Worm (Caenorhabditis elegans) whole organism, L4 larva: ENCODE results near the gene Y2H9A.6.
A peak's percentile ranks its signal among the peaks of the same experiment; 100 is the strongest.

Experiments used
- F10B5.3 ChIP-seq: sonication (generic microtip); optimal IDR thresholded peaks from 2 replicates; lab custom pipeline; 2016; ENCODE audit warnings: mild to moderate bottlenecking, missing genetic modification characterization, missing compliant biosample characterization
- F37D6.2 ChIP-seq: sonication (generic microtip); optimal IDR thresholded peaks from 2 replicates; lab custom pipeline; 2016; ENCODE audit warnings: mild to moderate bottlenecking, missing genetic modification characterization, missing compliant biosample characterization
- F49E8.2 ChIP-seq: sonication (generic microtip); optimal IDR thresholded peaks from 2 replicates; lab custom pipeline; 2016; ENCODE audit warnings: missing compliant biosample characterization, mild to moderate bottlenecking, missing genetic modification characterization, borderline replicate concordance
- T20F7.1 ChIP-seq: fragments of 200-800 bp; sonication (Bioruptor generic); optimal IDR thresholded peaks from 2 replicates; lab custom pipeline; 2018; ENCODE audit warnings: mild to moderate bottlenecking, missing genetic modification characterization, missing compliant biosample characterization
- Y105C5A.15 ChIP-seq: fragments of 200-800 bp; sonication (Bioruptor generic); IDR thresholded peaks from 2 replicates; pipeline ENCODE4 v1.3.6; 2022; ENCODE audit warnings: missing genetic modification characterization, missing compliant biosample characterization
- Y48G9A.11 ChIP-seq: fragments of 200-800 bp; sonication (Bioruptor generic); IDR thresholded peaks from 2 replicates; pipeline ENCODE4 v1.3.6; 2022; ENCODE audit warnings: missing genetic modification reagents, missing genetic modification characterization, missing compliant biosample characterization
- ZK337.2 ChIP-seq: fragments of 200-800 bp; sonication (Bioruptor generic); IDR thresholded peaks from 2 replicates; pipeline ENCODE4 v1.3.6; 2022; ENCODE audit warnings: missing genetic modification reagents, missing genetic modification characterization, missing compliant biosample characterization
- aha-1 ChIP-seq: fragments of 150-350 bp; peaks from one replicate; lab custom pipeline; 2014; ENCODE audit warnings: missing biosample characterization, missing genetic modification characterization
- attf-4 ChIP-seq: sonication (generic microtip); optimal IDR thresholded peaks from 3 replicates; lab custom pipeline; 2017; ENCODE audit warnings: missing biosample characterization, missing genetic modification characterization
- cey-2 ChIP-seq: sonication (generic microtip); optimal IDR thresholded peaks from 3 replicates; lab custom pipeline; 2017; ENCODE audit warnings: missing genetic modification characterization, mild to moderate bottlenecking, missing compliant biosample characterization, antibody characterized with exemption, borderline replicate concordance; ENCODE audit not compliant: insufficient read depth
- daf-12 ChIP-seq: fragments of 150-350 bp; optimal IDR thresholded peaks from 2 replicates; lab custom pipeline; 2014; ENCODE audit warnings: missing biosample characterization, missing genetic modification reagents, missing genetic modification characterization
- dmd-8 ChIP-seq: fragments of 200-800 bp; sonication (Bioruptor generic); IDR thresholded peaks from 2 replicates; pipeline ENCODE4 v1.3.6; 2022; ENCODE audit warnings: missing genetic modification characterization, missing compliant biosample characterization
- dpl-1 ChIP-seq: fragments of 150-350 bp; optimal IDR thresholded peaks from 2 replicates; lab custom pipeline; 2014; ENCODE audit warnings: missing biosample characterization, missing genetic modification reagents, missing genetic modification characterization
- duxl-1 ChIP-seq: sonication (generic microtip); optimal IDR thresholded peaks from 2 replicates; lab custom pipeline; 2016; ENCODE audit warnings: mild to moderate bottlenecking, missing genetic modification characterization, moderate library complexity, missing compliant biosample characterization; ENCODE audit not compliant: poor library complexity
- dve-1 ChIP-seq: sonication (generic microtip); optimal IDR thresholded peaks from 2 replicates; lab custom pipeline; 2017; ENCODE audit warnings: antibody characterized with exemption, mild to moderate bottlenecking, missing genetic modification characterization, missing compliant biosample characterization; ENCODE audit not compliant: insufficient read depth
- egl-27 ChIP-seq: sonication (generic microtip); optimal IDR thresholded peaks from 3 replicates; lab custom pipeline; 2017; ENCODE audit warnings: missing biosample characterization, missing genetic modification reagents, missing genetic modification characterization
- fkh-10 ChIP-seq: fragments of 150-350 bp; optimal IDR thresholded peaks from 2 replicates; lab custom pipeline; 2014; ENCODE audit warnings: missing biosample characterization, missing genetic modification reagents, missing genetic modification characterization
- hif-1 ChIP-seq, 2 experiments: sonication (generic microtip); optimal IDR thresholded peaks; 2 replicates each; lab custom pipeline; 2016 to 2017; ENCODE audit warnings: missing compliant biosample characterization in 2 of 2, missing genetic modification characterization in 2 of 2, missing genetic modification reagents in 2 of 2, missing genotype in 2 of 2, mild to moderate bottlenecking in 1 of 2
- hlh-11 ChIP-seq: fragments of 200-800 bp; sonication (Bioruptor generic); optimal IDR thresholded peaks from 2 replicates; lab custom pipeline; 2018; ENCODE audit warnings: mild to moderate bottlenecking, missing genetic modification characterization, missing compliant biosample characterization
- hlh-30 ChIP-seq: sonication (generic microtip); optimal IDR thresholded peaks from 2 replicates; lab custom pipeline; 2017; ENCODE audit warnings: antibody characterized with exemption, mild to moderate bottlenecking, missing genetic modification characterization, missing compliant biosample characterization; ENCODE audit not compliant: insufficient read depth
- lin-1 ChIP-seq: fragments of 200-800 bp; sonication (Bioruptor generic); IDR thresholded peaks from 2 replicates; pipeline ENCODE4 v1.3.6; 2022; ENCODE audit warnings: missing genetic modification reagents, missing genetic modification characterization, missing compliant biosample characterization
- lin-38 ChIP-seq: fragments of 200-800 bp; sonication (Bioruptor generic); IDR thresholded peaks from 2 replicates; pipeline ENCODE4 v1.3.6; 2022; ENCODE audit warnings: missing genetic modification reagents, missing genetic modification characterization, missing compliant biosample characterization
- lsy-2 ChIP-seq, 2 experiments: fragments of 150-350 bp in 1 of 2; sonication (generic microtip) in 1 of 2; optimal IDR thresholded peaks; 2 replicates each; lab custom pipeline; 2014 to 2017; ENCODE audit warnings: missing biosample characterization in 2 of 2, missing genetic modification characterization in 2 of 2
- mdl-1 ChIP-seq, 2 experiments: fragments of 150-350 bp in 1 of 2; sonication (generic microtip) in 1 of 2; optimal IDR thresholded peaks; 2 replicates each; lab custom pipeline; 2014 to 2017; ENCODE audit warnings: missing biosample characterization in 2 of 2, missing genetic modification characterization in 2 of 2
- mes-2 ChIP-seq: sonication (generic microtip); optimal IDR thresholded peaks from 2 replicates; lab custom pipeline; 2016; ENCODE audit warnings: missing genotype, mild to moderate bottlenecking, missing genetic modification characterization, missing compliant biosample characterization; ENCODE audit not compliant: poor library complexity, severe bottlenecking
- mxl-3 ChIP-seq: fragments of 200-800 bp; sonication (Bioruptor generic); optimal IDR thresholded peaks from 2 replicates; lab custom pipeline; 2018; ENCODE audit warnings: mild to moderate bottlenecking, missing genetic modification characterization, missing compliant biosample characterization
- nhr-10 ChIP-seq: fragments of 150-350 bp; optimal IDR thresholded peaks from 2 replicates; lab custom pipeline; 2014; ENCODE audit warnings: missing biosample characterization, missing genetic modification characterization
- nhr-111 ChIP-seq: fragments of 200-800 bp; sonication (Bioruptor generic); optimal IDR thresholded peaks from 2 replicates; lab custom pipeline; 2018; ENCODE audit warnings: mild to moderate bottlenecking, missing genetic modification characterization, missing compliant biosample characterization
- nhr-25 ChIP-seq: sonication (generic microtip); optimal IDR thresholded peaks from 2 replicates; lab custom pipeline; 2017; ENCODE audit warnings: missing genetic modification characterization, mild to moderate bottlenecking, missing compliant biosample characterization, antibody characterized with exemption, moderate library complexity, borderline replicate concordance; ENCODE audit not compliant: insufficient read depth
- nhr-28 ChIP-seq: fragments of 150-350 bp; optimal IDR thresholded peaks from 2 replicates; lab custom pipeline; 2014; ENCODE audit warnings: missing biosample characterization, missing genetic modification characterization
- nhr-42 ChIP-seq: fragments of 200-800 bp; sonication (Bioruptor generic); IDR thresholded peaks from 2 replicates; pipeline ENCODE4 v1.3.6; 2022; ENCODE audit warnings: missing genetic modification characterization, missing compliant biosample characterization
- pqm-1 ChIP-seq: sonication (generic microtip); optimal IDR thresholded peaks from 2 replicates; lab custom pipeline; 2017; ENCODE audit warnings: missing biosample characterization, missing genetic modification characterization
- rbr-2 ChIP-seq: sonication (generic microtip); optimal IDR thresholded peaks from 2 replicates; lab custom pipeline; 2016; ENCODE audit warnings: missing genotype, missing genetic modification characterization, missing compliant biosample characterization
- saeg-2 ChIP-seq: fragments of 200-800 bp; sonication (Bioruptor generic); IDR thresholded peaks from 2 replicates; pipeline ENCODE4 v1.3.6; 2022; ENCODE audit warnings: missing genetic modification reagents, missing genetic modification characterization, missing compliant biosample characterization
- sdz-12 ChIP-seq: fragments of 200-800 bp; sonication (Bioruptor generic); optimal IDR thresholded peaks from 2 replicates; lab custom pipeline; 2018; ENCODE audit warnings: mild to moderate bottlenecking, missing genetic modification characterization, missing compliant biosample characterization
- snpc-4 ChIP-seq: fragments of 150-350 bp; optimal IDR thresholded peaks from 2 replicates; lab custom pipeline; 2014; ENCODE audit warnings: missing biosample characterization, missing genetic modification characterization
- unc-130 ChIP-seq: sonication (generic microtip); optimal IDR thresholded peaks from 2 replicates; lab custom pipeline; 2016; ENCODE audit warnings: missing genetic modification reagents, missing genetic modification characterization, missing compliant biosample characterization
- zag-1 ChIP-seq: fragments of 150-350 bp; optimal IDR thresholded peaks from 2 replicates; lab custom pipeline; 2014; ENCODE audit warnings: missing biosample characterization, missing genetic modification characterization
- zip-2 ChIP-seq: fragments of 150-350 bp; optimal IDR thresholded peaks from 2 replicates; lab custom pipeline; 2014; ENCODE audit warnings: missing biosample characterization, missing genetic modification characterization

Y2H9A.6 gene

ce11 chrV:13406032-13406431, 37.6 kb upstream of the Y2H9A.6 start, which contains the start of gene cutl-1:
Gene cutl-1, minus strand, starts transcription at chrV:13406114.
- TF ChIP-seq Y48G9A.11 (peak; percentile 94), zip-2 (tag; lab: Kevin White, UChicago) (no peak), lsy-2 (tag; optimal IDR thresholded peaks at IDR 0.05; lab: Kevin White, UChicago) (peak in 1 of 2 experiments; percentile 15), lin-1 (GFP tag; lab: Robert Waterston, UW) (no peak), T20F7.1 (GFP tag; lab: Kevin White, UChicago) (peak; percentile 74), Y105C5A.15 (GFP tag; lab: Robert Waterston, UW) (no peak), saeg-2 (GFP tag; lab: Robert Waterston, UW) (no peak)

ce11 chrV:13406511-13406910, 37.1 kb upstream of the Y2H9A.6 start, which contains the start of gene F53F1.2:
Gene F53F1.2, plus strand, starts transcription at chrV:13406816.
- TF ChIP-seq aha-1 (tag; lab: Kevin White, UChicago), result peak; percentile 91
- no peak for TF ChIP-seq nhr-42 (GFP tag; lab: Robert Waterston, UW)
- no peak for TF ChIP-seq mes-2 (tag; lab: Kevin White, UChicago)
- peak; percentile 11 for TF ChIP-seq nhr-28 (tag; lab: Kevin White, UChicago)

- no peak for TF ChIP-seq rbr-2 (tag; lab: Kevin White, UChicago)
- TF ChIP-seq duxl-1 (tag; lab: Kevin White, UChicago), result no peak
- peak; percentile 21 for TF ChIP-seq hlh-30 (tag; lab: Kevin White, UChicago)
- TF ChIP-seq nhr-10 (tag; lab: Kevin White, UChicago), result no peak
- TF ChIP-seq snpc-4 (tag; lab: Kevin White, UChicago), result no peak
- TF ChIP-seq dve-1, result peak; percentile 7
- TF ChIP-seq T20F7.1 (GFP tag; lab: Kevin White, UChicago), result peak; percentile 22
- peak; percentile 41 for TF ChIP-seq pqm-1 (tag; lab: Kevin White, UChicago)
- peak; percentile 25 for TF ChIP-seq hlh-11 (tag; lab: Kevin White, UChicago)
These were observed 35.7 kb upstream of the Y2H9A.6 start, which contains the start of gene F53F1.3 for ce11 chrV:13407913-13408312. Gene F53F1.3, plus strand, starts transcription at chrV:13408242.

- no peak for TF ChIP-seq F10B5.3
- no peak for TF ChIP-seq zag-1 (tag; lab: Kevin White, UChicago)
- peak; percentile 1 for TF ChIP-seq duxl-1 (tag; lab: Kevin White, UChicago)
- TF ChIP-seq aha-1 (tag; lab: Kevin White, UChicago), result peak; percentile 94
These were observed 35.2 kb upstream of the Y2H9A.6 start for ce11 chrV:13408440-13408839.

- peak; percentile 87 for TF ChIP-seq dpl-1 (GFP tag; lab: Kevin White, UChicago)
- TF ChIP-seq aha-1 (tag; lab: Kevin White, UChicago), result peak; percentile 70
- TF ChIP-seq hif-1 (tag; optimal IDR thresholded peaks at IDR 0.05; lab: Kevin White, UChicago), result peak in 1 of 2 experiments; percentile 1
- TF ChIP-seq lsy-2 (tag; optimal IDR thresholded peaks at IDR 0.05; lab: Kevin White, UChicago), result peak in 1 of 2 experiments; percentile 31
- TF ChIP-seq mes-2 (tag; lab: Kevin White, UChicago), result peak; percentile 90
- no peak for TF ChIP-seq zip-2 (tag; lab: Kevin White, UChicago)
- peak; percentile 18 for TF ChIP-seq F49E8.2 (tag; lab: Kevin White, UChicago)
- TF ChIP-seq daf-12, result no peak
- no peak for TF ChIP-seq nhr-10 (tag; lab: Kevin White, UChicago)
- TF ChIP-seq Y48G9A.11, result peak; percentile 65; the same call in 1 of the 2 replicates
- no peak for TF ChIP-seq mdl-1 (tag; optimal IDR thresholded peaks at IDR 0.05; lab: Kevin White, UChicago)
- TF ChIP-seq egl-27 (tag; lab: Kevin White, UChicago), result no peak
- TF ChIP-seq nhr-111 (GFP tag; lab: Kevin White, UChicago), result no peak
- TF ChIP-seq lin-38 (GFP tag; lab: Robert Waterston, UW), result peak; percentile 51
- TF ChIP-seq hlh-11 (tag; lab: Kevin White, UChicago), result no peak
- 0 out of 2 replicates have a peak, but pooled peaks have one; percentile 23 for TF ChIP-seq ZK337.2 (GFP tag; lab: Robert Waterston, UW)
- peak; percentile 22 for TF ChIP-seq unc-130 (GFP tag; lab: Kevin White, UChicago)
- no peak for TF ChIP-seq hlh-30 (tag; lab: Kevin White, UChicago)
- no peak for TF ChIP-seq F37D6.2 (tag; lab: Kevin White, UChicago)
- no peak for TF ChIP-seq cey-2 (tag; lab: Kevin White, UChicago)
- no peak for TF ChIP-seq fkh-10 (GFP tag; lab: Kevin White, UChicago)
- TF ChIP-seq nhr-25 (tag; lab: Kevin White, UChicago), result no peak
- no peak for TF ChIP-seq sdz-12
- TF ChIP-seq dmd-8 (GFP tag; lab: Robert Waterston, UW), result no peak
- no peak for TF ChIP-seq attf-4 (tag; lab: Kevin White, UChicago)
- TF ChIP-seq mxl-3 (GFP tag; lab: Kevin White, UChicago), result no peak
- TF ChIP-seq T20F7.1 (GFP tag; lab: Kevin White, UChicago), result peak; percentile 2
These were observed 34.5 kb upstream of the Y2H9A.6 start for ce11 chrV:13409089-13409488.
